Worm (Caenorhabditis elegans): ENCODE results near the gene ZK1067.3.

DNA sequence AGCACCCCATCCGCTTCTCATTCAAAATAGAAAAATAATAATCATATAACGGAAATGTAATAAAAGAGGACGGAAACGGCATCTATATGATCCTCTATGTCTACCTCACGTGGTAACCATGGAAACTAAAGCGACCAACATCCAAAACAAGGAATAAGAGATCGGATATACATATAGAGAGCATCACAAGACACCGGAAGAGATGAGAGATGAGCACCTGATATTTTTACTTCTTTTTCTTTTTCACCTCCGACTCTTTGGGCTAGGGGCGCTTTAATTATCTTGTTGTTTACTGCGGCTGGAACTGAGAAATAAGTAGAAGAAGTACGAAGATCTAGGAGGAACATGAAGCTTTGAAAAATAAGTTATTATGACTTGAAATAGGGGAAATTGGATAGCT, 40.7 kb downstream of the ZK1067.3 start:
- TF ChIP-seq pag-3 (tag; optimal IDR thresholded peaks at IDR 0.05; ENCODE audit: borderline replicate concordance, insufficient read depth), result no peak
- no peak for TF ChIP-seq nhr-77 (tag; optimal IDR thresholded peaks at IDR 0.05)
- no peak for TF ChIP-seq jun-1 (tag; optimal IDR thresholded peaks at IDR 0.05)
- peak; percentile 15 for TF ChIP-seq nhr-20 (tag; optimal IDR thresholded peaks at IDR 0.05)
- peak; percentile 51 for TF ChIP-seq ceh-8 (GFP tag; optimal IDR thresholded peaks at IDR 0.05)
- TF ChIP-seq fos-1 (tag; optimal IDR thresholded peaks at IDR 0.05), result no peak
- TF ChIP-seq egl-27 (tag; optimal IDR thresholded peaks at IDR 0.05), result no peak
- no peak for TF ChIP-seq nhr-85 (tag)

All from whole organism, L1 larva.